Fruit fly (Drosophila melanogaster): ENCODE data around the gene MED30.

Gene MED30

DNA sequence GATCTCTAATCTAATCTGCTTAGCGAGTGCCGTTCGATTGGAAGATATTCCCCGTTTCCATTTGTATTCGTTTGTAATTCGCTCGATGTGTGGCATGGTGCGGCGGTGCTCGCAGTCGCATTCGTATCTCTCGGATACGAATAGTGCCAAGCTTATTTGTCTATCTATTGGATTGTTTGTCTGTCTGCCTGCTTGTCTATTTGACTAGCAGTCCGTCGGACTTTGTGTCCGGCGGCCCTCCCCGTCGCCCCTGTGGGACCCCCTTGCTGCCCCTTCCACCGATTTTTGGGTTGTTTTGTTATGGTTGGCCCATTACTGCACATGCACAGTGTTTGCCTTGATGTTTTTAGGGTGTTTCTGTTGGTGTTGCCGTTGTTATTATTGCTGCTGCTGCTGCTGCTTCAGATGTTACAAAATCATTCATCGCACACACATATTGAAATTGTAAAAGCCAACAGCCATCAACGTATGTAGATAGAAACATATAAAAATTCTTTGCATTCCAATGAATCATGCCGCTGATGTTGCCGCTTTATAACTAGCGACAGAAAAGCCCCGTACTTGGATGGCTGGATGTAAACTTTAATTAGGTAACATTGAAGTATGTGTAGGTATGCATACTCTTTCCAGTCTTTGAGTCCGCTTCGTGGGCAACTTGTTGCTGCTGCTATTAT lies 39.0 kb downstream of the MED30 start (continued):
- peak; percentile 25 for TF ChIP-seq pfk (GFP tag; optimal IDR thresholded peaks at IDR 0.05)
- TF ChIP-seq ase (GFP tag; IDR thresholded peaks at IDR 0.05), result peak; percentile 39; the same call in 1 of the 3 replicates
- peak; percentile 74 for TF ChIP-seq CG2875 (GFP tag; optimal IDR thresholded peaks at IDR 0.05)
- TF ChIP-seq Chrac-16 (GFP tag; optimal IDR thresholded peaks at IDR 0.05), result no peak
- no peak for TF ChIP-seq da (GFP tag; optimal IDR thresholded peaks at IDR 0.05)
- peak; percentile 39 for TF ChIP-seq CG3407 (GFP tag; optimal IDR thresholded peaks at IDR 0.05)
- TF ChIP-seq repo (GFP tag; optimal IDR thresholded peaks at IDR 0.05), result no peak
- no peak for TF ChIP-seq Hand (GFP tag; optimal IDR thresholded peaks at IDR 0.05)
- no peak for TF ChIP-seq sqz (GFP tag; optimal IDR thresholded peaks at IDR 0.05)
- peak; percentile 53; the same call in 1 of the 2 replicates for TF ChIP-seq CG32767 (GFP tag; IDR thresholded peaks at IDR 0.05)
- TF ChIP-seq CG10431 (GFP tag; optimal IDR thresholded peaks at IDR 0.05), result no peak
- no peak for TF ChIP-seq Stat92E (GFP tag; optimal IDR thresholded peaks at IDR 0.05)
- no peak for TF ChIP-seq Dip3 (GFP tag; optimal IDR thresholded peaks at IDR 0.05)
- TF ChIP-seq kni (GFP tag; optimal IDR thresholded peaks at IDR 0.05), result peak; percentile 91
- no peak for TF ChIP-seq tna (GFP tag; IDR thresholded peaks at IDR 0.05; ENCODE audit: partially characterized antibody)
- TF ChIP-seq Sry-δ (GFP tag; optimal IDR thresholded peaks at IDR 0.05), result no peak
- no peak for TF ChIP-seq GATAe (GFP tag; conservative IDR thresholded peaks at IDR 0.05)
- no peak for TF ChIP-seq E2f1 (GFP tag; IDR thresholded peaks at IDR 0.05)
- no peak for TF ChIP-seq sisA (GFP tag; IDR thresholded peaks at IDR 0.05)
- no peak for TF ChIP-seq mam (GFP tag; optimal IDR thresholded peaks at IDR 0.05)
- TF ChIP-seq Fer1 (GFP tag; optimal IDR thresholded peaks at IDR 0.05), result peak; percentile 18
- no peak for TF ChIP-seq NK7.1 (GFP tag; optimal IDR thresholded peaks at IDR 0.05)
- TF ChIP-seq lola (GFP tag; optimal IDR thresholded peaks at IDR 0.05), result no peak
- no peak for TF ChIP-seq B-H2 (GFP tag; optimal IDR thresholded peaks at IDR 0.05)
- TF ChIP-seq Side (GFP tag; optimal IDR thresholded peaks at IDR 0.05), result no peak
- peak; percentile 63 for TF ChIP-seq Xrp1 (GFP tag; IDR thresholded peaks at IDR 0.05)
- TF ChIP-seq tx (GFP tag; optimal IDR thresholded peaks at IDR 0.05), result no peak
- no peak for TF ChIP-seq CG14050 (GFP tag; IDR thresholded peaks at IDR 0.05)
- TF ChIP-seq CG12104 (GFP tag; optimal IDR thresholded peaks at IDR 0.05), result no peak
- no peak for TF ChIP-seq CG13624 (GFP tag; optimal IDR thresholded peaks at IDR 0.05)
- no peak for TF ChIP-seq CG17802 (tag; optimal IDR thresholded peaks at IDR 0.05)
- TF ChIP-seq sens (GFP tag), result no peak
- no peak for TF ChIP-seq ham (GFP tag; IDR thresholded peaks at IDR 0.05)
- TF ChIP-seq Med (GFP tag), result peak; percentile 79
- TF ChIP-seq CG5180 (GFP tag; optimal IDR thresholded peaks at IDR 0.05), result peak; percentile 41
- peak; percentile 46 for TF ChIP-seq mirr (GFP tag; optimal IDR thresholded peaks at IDR 0.05)
- TF ChIP-seq jing (GFP tag; optimal IDR thresholded peaks at IDR 0.05), result no peak
- peak; percentile 1 for TF ChIP-seq CG18764 (GFP tag; optimal IDR thresholded peaks at IDR 0.05)
- no peak for TF ChIP-seq Fer3 (tag; optimal IDR thresholded peaks at IDR 0.05)
- no peak for TF ChIP-seq Hey (tag; optimal IDR thresholded peaks at IDR 0.05)
- TF ChIP-seq CG3838 (GFP tag; optimal IDR thresholded peaks at IDR 0.05), result no peak
- TF ChIP-seq CG2129 (GFP tag; IDR thresholded peaks at IDR 0.05; ENCODE audit: partially characterized antibody), result no peak
- TF ChIP-seq hkb (optimal IDR thresholded peaks at IDR 0.05), result no peak
- TF ChIP-seq hkb (GFP tag; IDR thresholded peaks at IDR 0.05), result peak; percentile 72
- TF ChIP-seq vvl (GFP tag; IDR thresholded peaks at IDR 0.05), result peak; percentile 42; the same call in 1 of the 2 replicates
- no peak for TF ChIP-seq D19A (tag; optimal IDR thresholded peaks at IDR 0.05)
- no peak for TF ChIP-seq br (optimal IDR thresholded peaks at IDR 0.05)
- no peak for TF ChIP-seq rib (GFP tag; IDR thresholded peaks at IDR 0.05)
- TF ChIP-seq Lim3 (GFP tag; IDR thresholded peaks at IDR 0.05), result no peak
- TF ChIP-seq ken (GFP tag; IDR thresholded peaks at IDR 0.05), result peak; percentile 28; the same call in 1 of the 3 replicates
- peak; percentile 60 for TF ChIP-seq lab (GFP tag; optimal IDR thresholded peaks at IDR 0.05)

Data from whole organism, embryonic.